Fruit fly (Drosophila melanogaster): ENCODE data around the gene CG17026.
A peak's percentile ranks its signal among the peaks of the same experiment; 100 is the strongest.

Gene CG17026

DNA sequence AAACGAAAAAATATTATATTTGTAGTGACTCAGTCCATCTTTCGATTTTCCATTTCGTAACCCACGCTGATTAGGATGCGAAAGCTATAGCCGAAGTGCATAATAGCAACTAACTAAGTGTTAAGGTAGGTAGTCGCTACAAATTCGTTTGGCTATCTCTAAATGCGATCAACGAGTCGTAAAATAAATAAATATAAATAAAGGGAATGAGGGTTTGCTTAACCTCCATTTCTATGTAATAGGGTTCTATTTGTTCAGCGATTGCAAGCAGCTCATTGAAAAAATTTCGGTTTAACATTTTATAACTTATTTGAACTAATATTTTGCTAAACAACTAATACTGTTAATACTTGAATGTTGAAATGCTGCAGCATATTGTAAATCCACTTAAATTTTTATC, 35.0 kb downstream of the CG17026 start:
- TF ChIP-seq D1 (tag; optimal IDR thresholded peaks at IDR 0.05) (no peak), Snoo (tag; optimal IDR thresholded peaks at IDR 0.05) (no peak), CG32121 (GFP tag; IDR thresholded peaks at IDR 0.05) (no peak), CG9948 (tag; optimal IDR thresholded peaks at IDR 0.05) (no peak), CG17806 (tag; optimal IDR thresholded peaks at IDR 0.05) (no peak), CG10348 (GFP tag; IDR thresholded peaks at IDR 0.05) (no peak), rn (GFP tag; IDR thresholded peaks at IDR 0.05) (no peak), CG13204 (GFP tag; optimal IDR thresholded peaks at IDR 0.05) (no peak), CG8159 (tag; optimal IDR thresholded peaks at IDR 0.05) (no peak), CG4496 (GFP tag; IDR thresholded peaks at IDR 0.05) (no peak), CG8301 (tag; optimal IDR thresholded peaks at IDR 0.05) (no peak), Pif1A (GFP tag; optimal IDR thresholded peaks at IDR 0.05) (no peak), CG12605 (GFP tag; IDR thresholded peaks at IDR 0.05) (no peak), EcR (GFP tag; optimal IDR thresholded peaks at IDR 0.05) (no peak), CG14655 (GFP tag; optimal IDR thresholded peaks at IDR 0.05) (no peak), Ets98B (GFP tag; IDR thresholded peaks at IDR 0.05) (no peak), fd96Ca (GFP tag; IDR thresholded peaks at IDR 0.05) (no peak), CG15710 (tag; optimal IDR thresholded peaks at IDR 0.05) (no peak)

DNA sequence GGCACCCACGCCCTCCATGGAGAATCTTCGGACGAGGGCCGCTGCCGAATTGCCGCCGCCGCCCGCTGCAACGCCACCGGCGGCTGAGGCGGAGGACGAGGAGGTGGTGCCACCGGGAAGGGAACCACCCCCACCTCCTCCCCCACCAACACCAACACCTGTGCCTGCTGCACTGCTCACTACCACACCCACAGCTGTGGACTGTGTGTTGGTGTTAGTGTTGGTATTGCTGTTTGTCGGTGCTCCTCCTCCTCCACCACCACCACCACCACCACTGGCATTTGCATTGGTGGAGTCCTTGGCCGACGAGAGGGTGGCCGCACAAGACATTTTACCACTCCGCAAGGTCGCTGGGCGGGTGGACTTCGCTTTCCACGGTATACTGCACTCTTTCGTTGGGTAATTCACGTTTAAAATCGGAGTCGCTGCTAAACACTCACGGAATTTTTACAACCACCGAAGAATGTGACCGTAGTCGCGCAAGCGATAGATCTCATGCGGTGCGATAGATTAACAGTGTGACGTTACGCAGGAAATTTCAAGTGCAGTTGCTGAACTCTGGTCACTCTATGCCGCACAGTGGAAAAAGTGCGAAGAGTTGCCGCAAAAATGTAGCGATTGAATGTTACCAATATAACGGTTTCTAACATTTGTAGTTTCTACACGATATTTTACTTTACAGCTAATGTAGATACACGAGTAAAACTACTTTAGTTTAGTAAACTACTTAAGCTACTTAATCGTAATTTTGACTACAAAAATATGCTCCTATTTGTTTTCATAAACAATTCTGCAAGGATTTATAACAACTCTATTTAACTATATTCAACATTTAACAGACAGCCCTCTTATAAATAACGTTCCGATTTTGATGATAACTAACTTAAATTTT, 36.4 kb downstream of the CG17026 start, which contains the start of gene mib1:
TSS of gene mib1 (minus strand) at position 494 of the 892 bp plus-strand sequence.
- TF ChIP-seq CG10348 (GFP tag; IDR thresholded peaks at IDR 0.05) = no peak
- no peak for TF ChIP-seq CG8301 (tag; optimal IDR thresholded peaks at IDR 0.05)
- no peak for TF ChIP-seq CG17806 (tag; optimal IDR thresholded peaks at IDR 0.05)
- TF ChIP-seq Snoo (tag; optimal IDR thresholded peaks at IDR 0.05) = peak; percentile 36
- TF ChIP-seq CG14655 (GFP tag; optimal IDR thresholded peaks at IDR 0.05) = no peak
- TF ChIP-seq D1 (tag; optimal IDR thresholded peaks at IDR 0.05) = no peak
- TF ChIP-seq CG4496 (GFP tag; IDR thresholded peaks at IDR 0.05) = peak; percentile 32; the same call in 1 of the 3 replicates
- TF ChIP-seq CG9948 (tag; optimal IDR thresholded peaks at IDR 0.05) = no peak
- TF ChIP-seq CG15710 (tag; optimal IDR thresholded peaks at IDR 0.05) = no peak
- TF ChIP-seq Ets98B (GFP tag; IDR thresholded peaks at IDR 0.05) = peak; percentile 26
- peak; percentile 93 for TF ChIP-seq CG13204 (GFP tag; optimal IDR thresholded peaks at IDR 0.05)
- TF ChIP-seq CG8159 (tag; optimal IDR thresholded peaks at IDR 0.05) = no peak
- peak; percentile 37 for TF ChIP-seq Pif1B (GFP tag; optimal IDR thresholded peaks at IDR 0.05)
- TF ChIP-seq EcR (GFP tag; optimal IDR thresholded peaks at IDR 0.05) = peak; percentile 27
- TF ChIP-seq rn (GFP tag; IDR thresholded peaks at IDR 0.05) = 0 out of 2 replicates have a peak, but pooled peaks have one; percentile 26
- TF ChIP-seq Pif1A (GFP tag; optimal IDR thresholded peaks at IDR 0.05) = no peak
- no peak for TF ChIP-seq CG34367 (tag; optimal IDR thresholded peaks at IDR 0.05)
- no peak; the same call in none of the 2 replicates for TF ChIP-seq CG32121 (GFP tag; IDR thresholded peaks at IDR 0.05)
- no peak for TF ChIP-seq gl (tag; optimal IDR thresholded peaks at IDR 0.05)
- 0 out of 2 replicates have a peak, but pooled peaks have one; percentile 29 for TF ChIP-seq CG12605 (GFP tag; IDR thresholded peaks at IDR 0.05)
- peak; percentile 68; the same call in 1 of the 3 replicates for TF ChIP-seq fd96Ca (GFP tag; IDR thresholded peaks at IDR 0.05)

DNA sequence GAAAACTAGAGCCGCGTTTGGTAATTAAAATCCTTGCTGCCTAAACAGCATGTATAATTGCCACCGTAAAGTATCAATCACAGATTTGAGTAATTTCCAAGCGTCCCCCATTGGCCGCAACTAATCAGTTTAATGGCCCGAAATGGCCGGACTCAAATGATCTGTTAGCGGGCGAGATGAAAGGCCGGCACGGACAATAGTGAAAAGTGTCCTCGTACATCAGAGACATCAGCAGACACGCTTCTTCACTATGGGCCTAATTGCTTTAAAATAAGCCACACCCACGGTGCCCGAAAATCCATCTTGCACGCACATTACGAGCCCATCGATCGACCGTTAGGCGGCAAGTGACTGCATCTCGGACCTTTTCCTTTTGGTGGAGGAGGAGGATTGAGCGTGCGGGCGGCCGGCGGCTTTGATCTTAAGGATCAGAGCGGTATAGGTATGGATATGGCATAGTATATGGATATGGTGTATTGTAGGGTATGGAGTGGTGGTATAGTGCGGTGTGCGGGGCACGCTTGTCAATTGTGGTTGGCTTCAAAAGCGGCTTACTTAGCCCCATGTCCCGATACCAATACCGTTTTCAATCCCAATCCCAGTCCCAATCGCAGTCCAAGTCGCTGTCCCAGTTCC, 37.3 kb downstream of the CG17026 start:
- TF ChIP-seq Pif1B (GFP tag; optimal IDR thresholded peaks at IDR 0.05) = no peak
- TF ChIP-seq CG13204 (GFP tag; optimal IDR thresholded peaks at IDR 0.05) = no peak
- TF ChIP-seq CG4496 (GFP tag; IDR thresholded peaks at IDR 0.05) = 0 out of 3 replicates have a peak, but pooled peaks have one; percentile 23
- TF ChIP-seq gl (tag; optimal IDR thresholded peaks at IDR 0.05) = no peak
- TF ChIP-seq fd96Ca (GFP tag; IDR thresholded peaks at IDR 0.05) = no peak

DNA sequence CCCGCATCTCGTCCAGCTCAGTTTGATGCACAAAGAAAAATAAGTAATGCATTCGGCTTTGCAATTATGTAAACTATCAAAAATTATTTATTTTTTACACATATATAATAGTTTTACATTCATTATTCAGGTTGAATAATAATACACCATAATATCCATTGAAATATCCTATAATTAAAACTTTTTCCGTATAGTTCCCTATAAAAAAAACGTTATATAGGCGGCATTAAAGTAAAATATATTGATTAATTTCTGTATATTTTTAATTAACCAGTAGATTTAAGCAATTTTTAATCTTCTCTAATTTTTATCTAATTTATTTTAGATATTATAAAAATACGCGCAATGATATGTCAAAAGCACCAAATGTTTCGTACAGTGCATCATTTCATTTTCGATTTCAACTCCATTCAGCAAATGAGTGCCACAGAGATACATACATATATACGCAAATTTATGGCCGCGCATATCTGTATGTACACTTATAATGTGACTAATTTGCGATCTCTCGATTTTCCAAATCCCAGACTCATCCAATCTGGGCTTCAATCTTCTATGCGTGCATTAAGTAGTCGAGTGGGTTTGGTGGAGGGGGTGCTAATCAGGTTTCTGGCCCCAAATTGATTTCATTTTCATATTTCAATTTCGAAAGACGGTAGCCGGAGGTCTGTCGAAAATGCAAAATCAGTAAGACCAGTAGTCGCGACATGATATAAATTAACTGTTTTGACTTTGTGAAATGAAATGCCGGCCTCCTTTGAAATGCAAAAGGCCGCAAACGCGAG, 38.2 kb downstream of the CG17026 start:
- peak; percentile 36 for TF ChIP-seq CG8159 (tag; optimal IDR thresholded peaks at IDR 0.05)
- TF ChIP-seq CG9948 (tag; optimal IDR thresholded peaks at IDR 0.05) = peak; percentile 34
- TF ChIP-seq CG14655 (GFP tag; optimal IDR thresholded peaks at IDR 0.05) = peak; percentile 13
- TF ChIP-seq gl (tag; optimal IDR thresholded peaks at IDR 0.05) = no peak

DNA sequence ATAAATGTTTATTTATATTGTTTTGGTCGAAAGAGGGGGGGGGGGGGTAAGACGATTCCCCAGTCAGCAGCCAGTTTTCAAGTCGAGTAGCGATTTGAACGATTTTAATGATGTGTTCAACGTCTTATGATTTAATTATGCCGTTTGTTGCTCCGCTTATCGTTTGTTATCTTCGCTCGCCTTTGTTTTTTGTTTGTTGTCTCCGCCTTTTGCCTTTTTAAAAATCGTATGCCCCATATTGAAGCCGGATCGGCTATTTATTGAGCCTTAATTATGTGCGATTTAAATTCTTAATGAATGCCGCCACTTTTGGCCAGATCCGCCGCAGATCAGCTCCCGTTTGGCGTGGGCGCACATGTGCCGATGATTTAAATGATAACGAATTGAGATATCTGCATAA, 39.3 kb downstream of the CG17026 start:
- no peak for TF ChIP-seq Pif1A (GFP tag; optimal IDR thresholded peaks at IDR 0.05)
- no peak for TF ChIP-seq rn (GFP tag; IDR thresholded peaks at IDR 0.05)
- no peak for TF ChIP-seq CG8159 (tag; optimal IDR thresholded peaks at IDR 0.05)
- TF ChIP-seq CG13204 (GFP tag; optimal IDR thresholded peaks at IDR 0.05) = no peak
- TF ChIP-seq Snoo (tag; optimal IDR thresholded peaks at IDR 0.05) = no peak
- no peak for TF ChIP-seq CG12605 (GFP tag; IDR thresholded peaks at IDR 0.05)
- no peak for TF ChIP-seq CG34367 (tag; optimal IDR thresholded peaks at IDR 0.05)
- TF ChIP-seq CG10348 (GFP tag; IDR thresholded peaks at IDR 0.05) = no peak
- TF ChIP-seq CG4496 (GFP tag; IDR thresholded peaks at IDR 0.05) = no peak
- TF ChIP-seq EcR (GFP tag; optimal IDR thresholded peaks at IDR 0.05) = no peak
- TF ChIP-seq Pif1B (GFP tag; optimal IDR thresholded peaks at IDR 0.05) = no peak
